Fruit fly (Drosophila melanogaster): ENCODE data around the gene CG44422.

DNA sequence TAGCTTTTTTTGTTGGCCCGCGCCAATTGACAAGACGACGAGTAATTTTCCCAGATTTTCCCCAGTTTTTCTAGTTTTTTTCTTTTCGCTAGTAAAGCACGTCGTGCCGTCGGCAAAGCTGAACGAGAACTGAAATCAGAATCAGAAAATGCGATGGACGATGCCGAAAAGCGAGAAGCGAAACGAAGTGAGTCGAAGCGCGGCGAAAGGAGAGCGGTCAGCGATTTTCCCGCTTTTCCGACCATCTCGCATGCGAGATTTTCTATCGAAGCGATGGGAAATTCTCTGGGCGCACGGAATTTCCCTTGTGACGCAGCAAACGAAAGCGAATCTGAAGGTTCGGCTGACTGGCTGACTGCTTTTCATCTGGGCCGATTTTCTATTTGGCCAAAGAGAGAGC lies 9.0 kb downstream of the CG44422 start:
- TF ChIP-seq CG8478 (optimal IDR thresholded peaks at IDR 0.05) (no peak), CTCF (optimal IDR thresholded peaks at IDR 0.05) (no peak)

All from S2 (cell line).